Fruit fly (Drosophila melanogaster) whole organism, embryonic: ENCODE results near the gene Vps53.
A peak's percentile ranks its signal among the peaks of the same experiment; 100 is the strongest.

Experiments used
- Asciz ChIP-seq: fragments of 200-800 bp; sonication (Bioruptor generic); optimal IDR thresholded peaks from 2 replicates; lab custom pipeline; 2017; ENCODE audit warnings: missing biosample characterization, mild to moderate bottlenecking, missing genetic modification characterization, missing genetic modification reagents
- Atf-2 ChIP-seq: fragments of 200-800 bp; sonication (Bioruptor generic); optimal IDR thresholded peaks from 2 replicates; lab custom pipeline; 2016; ENCODE audit warnings: missing biosample characterization, missing genetic modification characterization
- Atf6 ChIP-seq: fragments of 200-800 bp; sonication (Bioruptor generic); IDR thresholded peaks from 2 replicates; pipeline ENCODE4 v1.3.6; 2022; ENCODE audit warnings: missing biosample characterization, missing genetic modification characterization
- Bdp1 ChIP-seq: fragments of 200-800 bp; sonication (Bioruptor generic); optimal IDR thresholded peaks from 3 replicates; lab custom pipeline; 2016; ENCODE audit warnings: missing biosample characterization, missing genetic modification characterization
- Bgb ChIP-seq: fragments of 200-800 bp; sonication (Bioruptor generic); IDR thresholded peaks from 2 replicates; pipeline ENCODE4 v1.3.6; 2022; ENCODE audit warnings: missing biosample characterization, missing genetic modification characterization; ENCODE audit not compliant: partially characterized antibody
- CG10654 ChIP-seq: fragments of 200-800 bp; sonication (Bioruptor generic); optimal IDR thresholded peaks from 2 replicates; lab custom pipeline; 2016; ENCODE audit warnings: missing biosample characterization, missing genetic modification characterization
- CG11560 ChIP-seq: fragments of 200-800 bp; sonication (Bioruptor generic); IDR thresholded peaks from 3 replicates; pipeline ENCODE4 v1.3.6; 2022; ENCODE audit warnings: missing biosample characterization, missing genetic modification characterization
- CG12104 ChIP-seq: fragments of 200-800 bp; sonication (Bioruptor generic); optimal IDR thresholded peaks from 3 replicates; lab custom pipeline; 2016; ENCODE audit warnings: missing biosample characterization, missing genetic modification characterization
- CG12659 ChIP-seq: fragments of 200-800 bp; sonication (Bioruptor generic); optimal IDR thresholded peaks from 3 replicates; lab custom pipeline; 2017; ENCODE audit warnings: mild to moderate bottlenecking, missing biosample characterization, missing genetic modification reagents, missing genetic modification characterization
- CG14667 ChIP-seq: fragments of 200-800 bp; sonication (Bioruptor generic); IDR thresholded peaks from 2 replicates; pipeline ENCODE4 v1.3.6; 2022; ENCODE audit warnings: missing biosample characterization, missing genetic modification characterization
- CG14710 ChIP-seq: fragments of 200-800 bp; sonication (Bioruptor generic); optimal IDR thresholded peaks from 3 replicates; lab custom pipeline; 2019; ENCODE audit warnings: missing biosample characterization, mild to moderate bottlenecking, missing genetic modification characterization, moderate library complexity
- CG15011 ChIP-seq: fragments of 200-800 bp; sonication (Bioruptor generic); optimal IDR thresholded peaks from 3 replicates; lab custom pipeline; 2018; ENCODE audit warnings: missing biosample characterization, mild to moderate bottlenecking, missing genetic modification characterization
- CG15696 ChIP-seq: fragments of 200-800 bp; sonication (Bioruptor generic); optimal IDR thresholded peaks from 2 replicates; lab custom pipeline; 2019; ENCODE audit warnings: missing biosample characterization, mild to moderate bottlenecking, missing genetic modification characterization, moderate library complexity
- CG16815 ChIP-seq: fragments of 200-800 bp; sonication (Bioruptor generic); optimal IDR thresholded peaks from 3 replicates; lab custom pipeline; 2017; ENCODE audit warnings: missing biosample characterization, mild to moderate bottlenecking, missing genetic modification characterization
- CG17328 ChIP-seq: fragments of 200-800 bp; sonication (Bioruptor generic); IDR thresholded peaks from 2 replicates; pipeline ENCODE4 v1.3.6; 2022; ENCODE audit warnings: missing biosample characterization, missing genetic modification characterization
- CG18619 ChIP-seq: fragments of 200-800 bp; sonication (Bioruptor generic); optimal IDR thresholded peaks from 3 replicates; lab custom pipeline; 2017; ENCODE audit warnings: missing biosample characterization, mild to moderate bottlenecking, missing genetic modification characterization
- CG3163 ChIP-seq: fragments of 200-800 bp; sonication (Bioruptor generic); optimal IDR thresholded peaks from 3 replicates; lab custom pipeline; 2016; ENCODE audit warnings: missing biosample characterization, missing genetic modification characterization
- CG33557 ChIP-seq: fragments of 200-800 bp; sonication (Bioruptor generic); optimal IDR thresholded peaks from 2 replicates; lab custom pipeline; 2019; ENCODE audit warnings: missing biosample characterization, mild to moderate bottlenecking, missing genetic modification characterization, moderate library complexity
- CG43689 ChIP-seq: fragments of 200-800 bp; sonication (Bioruptor generic); IDR thresholded peaks from 2 replicates; pipeline ENCODE4 v1.3.6; 2022; ENCODE audit warnings: missing biosample characterization, missing genetic modification characterization
- CG4854 ChIP-seq: fragments of 200-800 bp; sonication (Bioruptor generic); optimal IDR thresholded peaks from 2 replicates; lab custom pipeline; 2016; ENCODE audit warnings: missing biosample characterization, missing genetic modification characterization, inconsistent platforms
- CG6689 ChIP-seq: fragments of 200-800 bp; sonication (Bioruptor generic); IDR thresholded peaks from 2 replicates; pipeline ENCODE4 v1.3.6; 2022; ENCODE audit warnings: missing biosample characterization, missing genetic modification characterization
- CG6854 ChIP-seq: fragments of 200-800 bp; sonication (Bioruptor generic); optimal IDR thresholded peaks from 3 replicates; lab custom pipeline; 2017; ENCODE audit warnings: missing biosample characterization, mild to moderate bottlenecking, missing genetic modification characterization
- CG7271 ChIP-seq: fragments of 200-800 bp; sonication (Bioruptor generic); optimal IDR thresholded peaks from 2 replicates; lab custom pipeline; 2018; ENCODE audit warnings: missing biosample characterization, mild to moderate bottlenecking, missing genetic modification characterization, moderate library complexity
- CG9437 ChIP-seq: fragments of 200-800 bp; sonication (Bioruptor generic); optimal IDR thresholded peaks from 2 replicates; lab custom pipeline; 2018; ENCODE audit warnings: missing biosample characterization, mild to moderate bottlenecking, missing genetic modification characterization
- CG9817 ChIP-seq: fragments of 200-800 bp; sonication (Bioruptor generic); optimal IDR thresholded peaks from 2 replicates; lab custom pipeline; 2018; ENCODE audit warnings: missing biosample characterization, mild to moderate bottlenecking, missing genetic modification characterization, moderate library complexity
- Camta ChIP-seq: fragments of 200-800 bp; sonication (Bioruptor generic); optimal IDR thresholded peaks from 2 replicates; lab custom pipeline; 2016; ENCODE audit warnings: missing biosample characterization, missing genetic modification characterization
- Dfd ChIP-seq, 2 experiments: fragments of >200 bp; optimal IDR thresholded peaks; 2 replicates each; lab custom pipeline; 2017; ENCODE audit warnings: missing biosample characterization in 2 of 2, missing genetic modification characterization in 2 of 2
- Doc2 ChIP-seq: fragments of 200-800 bp; sonication (Bioruptor generic); IDR thresholded peaks from 2 replicates; pipeline ENCODE4 v1.3.6; 2022; ENCODE audit warnings: missing biosample characterization, missing genetic modification characterization
- Elba2 ChIP-seq: fragments of 200-800 bp; sonication (Bioruptor generic); optimal IDR thresholded peaks from 3 replicates; lab custom pipeline; 2016; ENCODE audit warnings: missing biosample characterization, missing genetic modification characterization
- Fer1 ChIP-seq: fragments of 200-800 bp; sonication (Bioruptor generic); optimal IDR thresholded peaks from 2 replicates; lab custom pipeline; 2017; ENCODE audit warnings: missing biosample characterization, mild to moderate bottlenecking, missing genetic modification characterization
- Gsc ChIP-seq: fragments of 200-800 bp; sonication (Bioruptor generic); IDR thresholded peaks from 2 replicates; pipeline ENCODE4 v1.3.6; 2022; ENCODE audit warnings: missing biosample characterization, missing genetic modification characterization
- Hey ChIP-seq: fragments of 200-800 bp; sonication (Bioruptor generic); optimal IDR thresholded peaks from 3 replicates; lab custom pipeline; 2018; ENCODE audit warnings: missing biosample characterization, mild to moderate bottlenecking, missing genetic modification characterization
- Hr78 ChIP-seq, 2 experiments: fragments of 200-800 bp in 1 of 2; fragments of >200 bp in 1 of 2; sonication (Bioruptor generic) in 1 of 2; optimal IDR thresholded peaks; 2 replicates each; lab custom pipeline; 2017 to 2019; ENCODE audit warnings: missing biosample characterization in 2 of 2, missing genetic modification characterization in 2 of 2, mild to moderate bottlenecking in 1 of 2, moderate library complexity in 1 of 2
- Nf-YA ChIP-seq: fragments of 200-800 bp; sonication (Bioruptor generic); IDR thresholded peaks from 2 replicates; pipeline ENCODE4 v1.3.6; 2022; ENCODE audit warnings: missing biosample characterization, missing genetic modification characterization
- Optix ChIP-seq: fragments of 200-800 bp; sonication (Bioruptor generic); IDR thresholded peaks from 3 replicates; pipeline ENCODE4 v1.3.6; 2022; ENCODE audit warnings: missing biosample characterization, missing genetic modification characterization
- Six4 ChIP-seq: fragments of 200-800 bp; sonication (Bioruptor generic); optimal IDR thresholded peaks from 2 replicates; lab custom pipeline; 2016; ENCODE audit warnings: missing biosample characterization, missing genetic modification characterization
- btn ChIP-seq: fragments of 200-800 bp; sonication (Bioruptor generic); optimal IDR thresholded peaks from 2 replicates; lab custom pipeline; 2016; ENCODE audit warnings: missing biosample characterization, missing genetic modification characterization
- crp ChIP-seq, 2 experiments: fragments of 200-800 bp; sonication (Bioruptor generic); optimal IDR thresholded peaks; 2 replicates in 1 of 2; 3 replicates in 1 of 2; lab custom pipeline; 2017; ENCODE audit warnings: missing biosample characterization in 2 of 2, missing genetic modification characterization in 2 of 2, mild to moderate bottlenecking in 1 of 2, moderate library complexity in 1 of 2
- fd102C ChIP-seq: fragments of 200-800 bp; sonication (Bioruptor generic); optimal IDR thresholded peaks from 2 replicates; lab custom pipeline; 2018; ENCODE audit warnings: missing biosample characterization, mild to moderate bottlenecking, missing genetic modification characterization, moderate library complexity
- gro ChIP-seq: fragments of 200-800 bp; sonication (Bioruptor generic); optimal IDR thresholded peaks from 2 replicates; lab custom pipeline; 2016; ENCODE audit warnings: missing biosample characterization, missing genetic modification characterization
- jing ChIP-seq: fragments of 200-800 bp; sonication (Bioruptor generic); optimal IDR thresholded peaks from 2 replicates; lab custom pipeline; 2018; ENCODE audit warnings: missing biosample characterization, mild to moderate bottlenecking, missing genetic modification characterization
- lab ChIP-seq: fragments of 200-800 bp; sonication (Bioruptor generic); optimal IDR thresholded peaks from 3 replicates; lab custom pipeline; 2017; ENCODE audit warnings: missing biosample characterization, missing genetic modification characterization, mild to moderate bottlenecking, moderate library complexity, missing genetic modification reagents
- oc ChIP-seq: fragments of 200-800 bp; sonication (Bioruptor generic); optimal IDR thresholded peaks from 2 replicates; lab custom pipeline; 2018; ENCODE audit warnings: missing biosample characterization, mild to moderate bottlenecking, missing genetic modification characterization, moderate library complexity
- onecut ChIP-seq: fragments of 200-800 bp; sonication (Bioruptor generic); IDR thresholded peaks from 2 replicates; pipeline ENCODE4 v1.3.6; 2022; ENCODE audit warnings: missing biosample characterization, missing genetic modification characterization
- pita ChIP-seq: fragments of 200-800 bp; sonication (Bioruptor generic); optimal IDR thresholded peaks from 2 replicates; lab custom pipeline; 2017; ENCODE audit warnings: missing biosample characterization, mild to moderate bottlenecking, missing genetic modification characterization
- pros ChIP-seq: fragments of 200-800 bp; sonication (Bioruptor generic); optimal IDR thresholded peaks from 3 replicates; lab custom pipeline; 2019; ENCODE audit warnings: missing biosample characterization, mild to moderate bottlenecking, missing genetic modification characterization, moderate library complexity
- ranshi ChIP-seq: fragments of 200-800 bp; sonication (Bioruptor generic); IDR thresholded peaks from 2 replicates; pipeline ENCODE4 v1.3.6; 2022; ENCODE audit warnings: missing biosample characterization, missing genetic modification characterization
- rib ChIP-seq: fragments of 200-800 bp; sonication (Bioruptor generic); IDR thresholded peaks from 2 replicates; pipeline ENCODE4 v1.3.6; 2022; ENCODE audit warnings: missing biosample characterization, missing genetic modification characterization
- sna ChIP-seq: fragments of 200-800 bp; sonication (Bioruptor generic); IDR thresholded peaks from 2 replicates; pipeline ENCODE4 v1.3.6; 2022; ENCODE audit warnings: missing biosample characterization, missing genetic modification characterization; ENCODE audit not compliant: partially characterized antibody
- tap ChIP-seq: fragments of 200-800 bp; optimal IDR thresholded peaks from 3 replicates; lab custom pipeline; 2019; ENCODE audit warnings: missing biosample characterization, mild to moderate bottlenecking, missing genetic modification characterization, moderate library complexity
- twi ChIP-seq: fragments of 200-800 bp; optimal IDR thresholded peaks from 2 replicates; lab custom pipeline; 2019; ENCODE audit warnings: missing biosample characterization, mild to moderate bottlenecking, missing genetic modification characterization, moderate library complexity
- vnd ChIP-seq: fragments of 200-800 bp; sonication (Bioruptor generic); IDR thresholded peaks from 3 replicates; pipeline ENCODE4 v1.3.6; 2022; ENCODE audit warnings: missing biosample characterization, missing genetic modification characterization; ENCODE audit not compliant: partially characterized antibody

Gene Vps53

DNA sequence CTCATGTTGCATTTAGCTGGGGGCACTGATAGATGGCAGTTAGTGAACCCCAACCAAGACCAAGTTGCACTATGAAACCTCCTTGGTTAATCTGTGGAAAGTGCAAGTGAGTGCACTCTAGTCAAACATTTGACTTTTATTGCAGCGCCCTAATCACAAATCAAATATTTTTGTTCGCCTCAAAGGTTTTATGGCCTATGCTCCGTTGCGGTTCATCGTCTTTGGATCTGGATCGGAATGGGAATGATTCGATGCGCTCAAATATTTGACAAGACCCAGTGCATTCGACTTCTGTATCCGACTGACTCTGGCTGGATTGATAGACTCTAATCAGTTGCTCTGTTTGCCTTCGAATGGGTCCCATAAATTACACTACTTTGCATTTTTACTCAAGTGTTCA lies 20.9 kb downstream of the Vps53 start (continued):
- TF ChIP-seq Fer1 (GFP tag; lab: Kevin White, UChicago) (no peak), Bdp1 (GFP tag; lab: Kevin White, UChicago) (no peak), btn (GFP tag; lab: Kevin White, UChicago) (no peak), Atf-2 (GFP tag; lab: Kevin White, UChicago) (no peak), CG6854 (GFP tag; lab: Kevin White, UChicago) (no peak), fd102C (no peak), Optix (GFP tag; lab: Robert Waterston, UW) (no peak), CG6689 (GFP tag; lab: Robert Waterston, UW) (no peak), jing (GFP tag; lab: Kevin White, UChicago) (no peak), Camta (no peak), CG43689 (no peak), CG33557 (GFP tag; lab: Kevin White, UChicago) (peak; percentile 54), CG18619 (GFP tag; lab: Kevin White, UChicago) (no peak), CG17328 (no peak), oc (tag; lab: Kevin White, UChicago) (peak; percentile 15), CG3163 (GFP tag; lab: Kevin White, UChicago) (no peak), crp (GFP tag; optimal IDR thresholded peaks at IDR 0.05; lab: Kevin White, UChicago) (no peak), Gsc (GFP tag; lab: Robert Waterston, UW) (no peak), Six4 (no peak), rib (GFP tag; lab: Robert Waterston, UW) (no peak), CG14667 (no peak), CG9437 (no peak), CG12104 (GFP tag; lab: Kevin White, UChicago) (no peak), CG16815 (GFP tag; lab: Kevin White, UChicago) (no peak), vnd (GFP tag; lab: Robert Waterston, UW) (no peak), twi (tag; lab: Kevin White, UChicago) (no peak), Asciz (no peak), lab (no peak), CG4854 (GFP tag; lab: Kevin White, UChicago) (no peak), sna (GFP tag; lab: Robert Waterston, UW) (no peak), CG9817 (tag; lab: Kevin White, UChicago) (no peak), CG12659 (GFP tag; lab: Kevin White, UChicago) (no peak), onecut (GFP tag; lab: Robert Waterston, UW) (no peak), ranshi (no peak), CG11560 (no peak), pros (no peak), Bgb (GFP tag; lab: Robert Waterston, UW) (no peak), Atf6 (GFP tag; lab: Robert Waterston, UW) (no peak), CG7271 (tag; lab: Kevin White, UChicago) (no peak), CG15696 (peak; percentile 55), Hr78 (GFP tag; optimal IDR thresholded peaks at IDR 0.05; lab: Kevin White, UChicago) (peak in 1 of 2 experiments; percentile 74), Doc2 (GFP tag; lab: Robert Waterston, UW) (no peak), Dfd (GFP tag; optimal IDR thresholded peaks at IDR 0.05; lab: Kevin White, UChicago) (no peak), gro (GFP tag; lab: Kevin White, UChicago) (no peak), CG15011 (no peak), CG10654 (GFP tag; lab: Kevin White, UChicago) (no peak), Elba2 (no peak), Hey (no peak), tap (tag; lab: Kevin White, UChicago) (no peak), CG14710 (tag; lab: Kevin White, UChicago) (peak; percentile 8), pita (GFP tag; lab: Kevin White, UChicago) (no peak), Nf-YA (GFP tag; lab: Robert Waterston, UW) (no peak)
